Worm (Caenorhabditis elegans): ENCODE results near the gene srh-104.

Gene srh-104

ce11 chrV:16204888-16205287 lies 39.1 kb downstream of the srh-104 start, which contains the start of gene irld-26:
Gene irld-26 (plus strand): TSS chrV:16205188.
- TF ChIP-seq madf-9 (GFP tag; conservative IDR thresholded peaks at IDR 0.05) (no peak), unc-62 (GFP tag; optimal IDR thresholded peaks at IDR 0.05 in 1 of 2) (peak in 1 of 2 experiments; percentile 13), unc-62 (tag; optimal IDR thresholded peaks at IDR 0.05) (no peak), lin-39 (tag; optimal IDR thresholded peaks at IDR 0.05) (no peak)

ce11 chrV:16202618-16203017 lies 41.4 kb downstream of the srh-104 start, which contains the start of gene F11A5.18:
Gene F11A5.18 (plus strand): TSS chrV:16202918.
- no peak for TF ChIP-seq mxl-3 (GFP tag; optimal IDR thresholded peaks at IDR 0.05)
- TF ChIP-seq lin-39 (tag; optimal IDR thresholded peaks at IDR 0.05), result no peak
- TF ChIP-seq lin-13 (GFP tag; optimal IDR thresholded peaks at IDR 0.05), result no peak
- no peak for TF ChIP-seq dve-1 (tag; optimal IDR thresholded peaks at IDR 0.05; ENCODE audit: insufficient read depth)

- TF ChIP-seq unc-62 (GFP tag; optimal IDR thresholded peaks at IDR 0.05 in 1 of 2), result peak in 1 of 2 experiments; percentile 15
- TF ChIP-seq unc-62 (tag; optimal IDR thresholded peaks at IDR 0.05), result no peak
- TF ChIP-seq mdl-1 (tag; optimal IDR thresholded peaks at IDR 0.05), result no peak
Measured at ce11 chrV:16201730-16202129, 42.2 kb downstream of the srh-104 start, which contains the start of gene F11A5.17. Gene F11A5.17 (plus strand): TSS chrV:16202030.

- TF ChIP-seq snpc-1.2 (GFP tag; IDR thresholded peaks at IDR 0.05) (no peak), pqm-1 (tag; optimal IDR thresholded peaks at IDR 0.05) (no peak), daf-8 (GFP tag; IDR thresholded peaks at IDR 0.05) (no peak), unc-130 (GFP tag; optimal IDR thresholded peaks at IDR 0.05) (no peak), pha-4 (GFP tag; IDR thresholded peaks at IDR 0.05) (no peak), pha-4 (tag; optimal IDR thresholded peaks at IDR 0.05) (no peak), ztf-11 (tag; optimal IDR thresholded peaks at IDR 0.05) (no peak), mxl-3 (GFP tag; optimal IDR thresholded peaks at IDR 0.05) (no peak), mdl-1 (tag; optimal IDR thresholded peaks at IDR 0.05) (no peak)
Measured at ce11 chrV:16198016-16198415, 46.0 kb downstream of the srh-104 start, which contains the start of gene F11A5.5. Gene F11A5.5 (plus strand): TSS chrV:16198316.

- no peak for TF ChIP-seq dmd-8 (GFP tag; IDR thresholded peaks at IDR 0.05)
- no peak for TF ChIP-seq ceh-62 (tag; optimal IDR thresholded peaks at IDR 0.05)
- TF ChIP-seq ctbp-1 (GFP tag; IDR thresholded peaks at IDR 0.05), result no peak
- no peak for TF ChIP-seq hlh-11 (tag; optimal IDR thresholded peaks at IDR 0.05)
- TF ChIP-seq aly-2 (tag; optimal IDR thresholded peaks at IDR 0.05), result no peak
- TF ChIP-seq spr-3 (GFP tag; optimal IDR thresholded peaks at IDR 0.05), result no peak
Measured at ce11 chrV:16195379-16195778, 48.6 kb downstream of the srh-104 start, which contains the start of gene rabr-3. Gene rabr-3 (plus strand): TSS chrV:16195679.

- TF ChIP-seq attf-4 (tag; optimal IDR thresholded peaks at IDR 0.05), result no peak
- TF ChIP-seq egl-27 (tag; optimal IDR thresholded peaks at IDR 0.05), result no peak
- no peak for TF ChIP-seq dmd-9 (GFP tag; IDR thresholded peaks at IDR 0.05)
- TF ChIP-seq mdl-1 (tag; optimal IDR thresholded peaks at IDR 0.05), result no peak
- no peak for TF ChIP-seq php-3 (GFP tag; IDR thresholded peaks at IDR 0.05)
- TF ChIP-seq lir-3 (tag; optimal IDR thresholded peaks at IDR 0.05), result no peak
- TF ChIP-seq Y75B8A.6 (GFP tag; IDR thresholded peaks at IDR 0.05), result no peak
- TF ChIP-seq Y5F2A.4 (GFP tag; optimal IDR thresholded peaks at IDR 0.05), result no peak
Measured at ce11 chrV:16194639-16195038, 49.3 kb downstream of the srh-104 start, which contains the start of gene rabr-4. Gene rabr-4 (plus strand): TSS chrV:16194939.

Data from whole organism, L4 larva.